Worm (Caenorhabditis elegans): ENCODE results near the gene F59A6.2.
A peak's percentile ranks its signal among the peaks of the same experiment; 100 is the strongest.

Gene F59A6.2

DNA sequence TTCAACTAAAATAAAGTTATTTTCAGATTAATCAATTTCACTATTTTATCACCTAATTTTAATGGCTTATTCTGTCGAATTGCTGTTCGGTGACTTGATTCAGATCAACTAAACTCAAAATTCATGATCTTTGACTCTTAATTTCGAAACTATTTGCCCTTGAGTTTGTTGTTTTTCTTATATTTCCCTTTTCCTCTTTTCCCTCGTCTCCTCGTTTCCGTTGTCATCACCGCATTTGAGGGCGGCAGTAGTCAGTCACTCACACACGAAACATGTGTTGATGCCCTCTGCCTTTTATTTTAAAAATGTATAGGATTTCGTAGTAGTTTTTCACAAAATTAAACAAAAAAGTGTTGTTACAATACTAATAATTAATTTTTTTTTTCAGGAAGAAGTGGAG is 19.6 kb upstream of the F59A6.2 start, which contains the start of gene rnh-1.0:
Gene rnh-1.0 (plus strand): TSS at position 389 of the 400 bp plus-strand sequence.
- no peak for TF ChIP-seq mef-2 (tag; optimal IDR thresholded peaks at IDR 0.05)
- peak; percentile 19 for TF ChIP-seq skn-1 (tag; optimal IDR thresholded peaks at IDR 0.05)
- TF ChIP-seq fkh-8 (tag; optimal IDR thresholded peaks at IDR 0.05): no peak
- peak; percentile 11 for TF ChIP-seq snu-23 (GFP tag; optimal IDR thresholded peaks at IDR 0.05)
- peak in 2 of 3 experiments; percentile 28 to 30 for TF ChIP-seq dpl-1 (GFP tag; optimal IDR thresholded peaks at IDR 0.05)
- TF ChIP-seq hpl-2 (GFP tag; optimal IDR thresholded peaks at IDR 0.05): no peak
- TF ChIP-seq efl-1 (optimal IDR thresholded peaks at IDR 0.05): no peak
- TF ChIP-seq efl-1 (GFP tag; optimal IDR thresholded peaks at IDR 0.05 in 1 of 2): peak; percentile 9 to 93
- no peak for TF ChIP-seq ceh-90 (tag; optimal IDR thresholded peaks at IDR 0.05)
- peak; percentile 47 for TF ChIP-seq mep-1 (tag; optimal IDR thresholded peaks at IDR 0.05)
- TF ChIP-seq nhr-85 (tag): peak; percentile 74
- TF ChIP-seq blmp-1 (tag; optimal IDR thresholded peaks at IDR 0.05): peak; percentile 28
- TF ChIP-seq rnt-1 (tag; optimal IDR thresholded peaks at IDR 0.05): peak; percentile 18
- TF ChIP-seq lin-14 (GFP tag; optimal IDR thresholded peaks at IDR 0.05): peak; percentile 67
- peak; percentile 25 for TF ChIP-seq nhr-71 (tag; optimal IDR thresholded peaks at IDR 0.05)

DNA sequence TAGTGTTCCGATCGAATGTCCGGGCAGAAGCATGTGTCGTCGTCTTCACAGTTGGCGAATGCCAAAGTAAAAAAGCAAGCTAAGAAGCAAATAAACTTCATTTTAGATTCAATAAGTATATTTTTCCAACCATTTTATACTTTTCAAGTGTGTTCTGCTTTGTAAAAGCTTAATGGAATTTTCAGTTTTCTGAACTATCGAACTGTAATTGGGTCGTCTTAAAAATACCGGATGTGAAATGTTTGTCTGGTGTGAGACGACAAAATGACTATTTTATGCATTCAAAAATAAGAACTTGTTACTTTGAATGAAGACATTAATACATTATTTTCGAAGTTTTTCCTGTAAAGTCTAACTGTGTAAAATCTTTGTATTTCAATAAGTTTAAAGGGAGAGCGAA is 15.8 kb upstream of the F59A6.2 start, which contains the start of gene F59A6.11:
Gene F59A6.11 (minus strand): TSS at position 101 of the 400 bp plus-strand sequence.
- no peak for TF ChIP-seq tlp-1 (tag; optimal IDR thresholded peaks at IDR 0.05)
- no peak for TF ChIP-seq jun-1 (tag; optimal IDR thresholded peaks at IDR 0.05)
- no peak for TF ChIP-seq ceh-82 (tag; optimal IDR thresholded peaks at IDR 0.05)
- TF ChIP-seq unc-30 (tag; optimal IDR thresholded peaks at IDR 0.05): no peak
- no peak for TF ChIP-seq nhr-12 (tag; optimal IDR thresholded peaks at IDR 0.05)
- TF ChIP-seq Y116A8C.19 (tag; optimal IDR thresholded peaks at IDR 0.05; ENCODE audit: borderline replicate concordance): no peak
- no peak for TF ChIP-seq efl-1 (optimal IDR thresholded peaks at IDR 0.05)
- peak in 1 of 2 experiments; percentile 72 for TF ChIP-seq efl-1 (GFP tag; optimal IDR thresholded peaks at IDR 0.05 in 1 of 2)
- TF ChIP-seq irx-1 (tag; optimal IDR thresholded peaks at IDR 0.05): no peak

DNA sequence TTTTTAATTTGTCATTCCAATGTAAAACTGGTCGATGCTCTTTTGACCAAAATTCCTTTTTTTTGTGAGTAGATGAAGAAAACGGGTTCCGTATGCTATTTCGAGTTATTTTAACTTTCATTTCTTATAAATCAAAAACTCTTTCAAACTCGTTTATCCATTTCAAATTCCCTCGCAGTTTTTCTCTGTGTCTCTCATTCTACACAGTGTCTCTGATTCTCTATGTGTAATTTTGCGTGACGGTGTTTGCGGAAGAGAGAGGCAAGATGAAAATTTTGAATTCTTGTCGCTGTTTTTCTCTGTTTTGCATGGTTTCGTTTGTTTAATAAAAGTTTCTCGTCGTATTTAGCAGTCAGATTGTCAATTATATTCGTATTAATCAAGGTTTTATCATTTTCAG is 15.4 kb upstream of the F59A6.2 start, which contains the start of gene citk-2:
Gene citk-2 (plus strand): TSS at position 399 of the 400 bp plus-strand sequence.
- TF ChIP-seq C16A3.4 (tag; optimal IDR thresholded peaks at IDR 0.05): peak; percentile 92
- TF ChIP-seq vab-15 (tag; optimal IDR thresholded peaks at IDR 0.05): no peak
- no peak for TF ChIP-seq alr-1 (tag; optimal IDR thresholded peaks at IDR 0.05; ENCODE audit: borderline replicate concordance)
- peak; percentile 77 for TF ChIP-seq lin-15B (tag; optimal IDR thresholded peaks at IDR 0.05)
- TF ChIP-seq sup-37 (GFP tag; optimal IDR thresholded peaks at IDR 0.05): peak; percentile 52
- TF ChIP-seq snpc-4 (tag; optimal IDR thresholded peaks at IDR 0.05): peak; percentile 90
- peak; percentile 79 for TF ChIP-seq pax-3 (tag; optimal IDR thresholded peaks at IDR 0.05)
- TF ChIP-seq xbp-1 (tag; optimal IDR thresholded peaks at IDR 0.05): peak; percentile 94
- peak; percentile 74 to 90 (median 88) for TF ChIP-seq ceh-82 (tag; optimal IDR thresholded peaks at IDR 0.05)
- TF ChIP-seq pqm-1 (tag; optimal IDR thresholded peaks at IDR 0.05): no peak
- no peak for TF ChIP-seq unc-62 (GFP tag; optimal IDR thresholded peaks at IDR 0.05)
- TF ChIP-seq fkh-8 (tag; optimal IDR thresholded peaks at IDR 0.05): peak; percentile 66
- TF ChIP-seq efl-3 (GFP tag; optimal IDR thresholded peaks at IDR 0.05): peak; percentile 38
- TF ChIP-seq sox-4 (tag; optimal IDR thresholded peaks at IDR 0.05): no peak
- TF ChIP-seq hlh-17 (GFP tag; optimal IDR thresholded peaks at IDR 0.05; ENCODE audit: borderline replicate concordance): no peak
- peak; percentile 73 for TF ChIP-seq zip-4 (GFP tag; optimal IDR thresholded peaks at IDR 0.05)
- TF ChIP-seq hlh-4 (tag; optimal IDR thresholded peaks at IDR 0.05): no peak
- TF ChIP-seq zag-1 (tag; optimal IDR thresholded peaks at IDR 0.05): peak; percentile 37
- TF ChIP-seq ceh-88 (GFP tag; IDR thresholded peaks at IDR 0.05): peak; percentile 63
- peak; percentile 93 for TF ChIP-seq nhr-19 (GFP tag; conservative IDR thresholded peaks at IDR 0.05)
- TF ChIP-seq tlp-1 (tag; optimal IDR thresholded peaks at IDR 0.05): no peak
- peak; percentile 80 for TF ChIP-seq mab-9 (GFP tag; IDR thresholded peaks at IDR 0.05)
- TF ChIP-seq ama-1 (optimal IDR thresholded peaks at IDR 0.05): no peak
- TF ChIP-seq ztf-11 (tag; optimal IDR thresholded peaks at IDR 0.05): peak in 1 of 2 experiments; percentile 78
- peak; percentile 93 for TF ChIP-seq nhr-90 (tag; optimal IDR thresholded peaks at IDR 0.05; ENCODE audit: poor library complexity)
- peak; percentile 94 for TF ChIP-seq tbx-2 (tag; optimal IDR thresholded peaks at IDR 0.05)
- TF ChIP-seq rnt-1 (tag; optimal IDR thresholded peaks at IDR 0.05): peak; percentile 97
- TF ChIP-seq fkh-4 (tag; optimal IDR thresholded peaks at IDR 0.05; ENCODE audit: borderline replicate concordance): peak; percentile 67
- TF ChIP-seq efl-1 (optimal IDR thresholded peaks at IDR 0.05): peak; percentile 100
- peak; percentile 100 for TF ChIP-seq efl-1 (GFP tag; optimal IDR thresholded peaks at IDR 0.05 in 1 of 2)
- TF ChIP-seq nhr-85 (tag): peak; percentile 95
- TF ChIP-seq mdl-1 (tag; optimal IDR thresholded peaks at IDR 0.05): peak in 1 of 2 experiments; percentile 67
- peak; percentile 100 for TF ChIP-seq F16B12.6 (tag; optimal IDR thresholded peaks at IDR 0.05)
- TF ChIP-seq unc-30 (tag; optimal IDR thresholded peaks at IDR 0.05): no peak
- peak; percentile 45 for TF ChIP-seq C34B4.2 (tag; optimal IDR thresholded peaks at IDR 0.05)
